Worm (Caenorhabditis elegans) whole organism, L2 larva: ENCODE data around the gene dhs-7.

Source experiments
- lin-11 ChIP-seq: fragments of 150-350 bp; sonication (generic microtip); optimal IDR thresholded peaks from 2 replicates; lab custom pipeline; 2014; ENCODE audit warnings: missing biosample characterization, missing genetic modification characterization, inconsistent platforms, mixed read lengths
- nhr-12 ChIP-seq: fragments of 150-350 bp; optimal IDR thresholded peaks from 2 replicates; lab custom pipeline; 2014; ENCODE audit warnings: missing biosample characterization, missing genetic modification characterization

- no peak for TF ChIP-seq nhr-12 (tag; lab: Kevin White, UChicago)
- no peak for TF ChIP-seq lin-11
These were observed 42.5 kb downstream of the dhs-7 start, which contains the start of gene mfsd-13.2 for ce11 chrII:7165749-7166148.
